Fruit fly (Drosophila melanogaster) whole organism, embryonic: ENCODE measurements around the gene CG2854.

Source experiments
- Asciz ChIP-seq: fragments of 200-800 bp; sonication (Bioruptor generic); optimal IDR thresholded peaks from 2 replicates; lab custom pipeline; 2017; ENCODE audit warnings: missing biosample characterization, mild to moderate bottlenecking, missing genetic modification characterization, missing genetic modification reagents
- Atf3 ChIP-seq: fragments of 200-800 bp; sonication (Bioruptor generic); optimal IDR thresholded peaks from 3 replicates; lab custom pipeline; 2016; ENCODE audit warnings: missing biosample characterization, missing genetic modification characterization
- BtbVII ChIP-seq: fragments of 200-800 bp; sonication (Bioruptor generic); optimal IDR thresholded peaks from 3 replicates; lab custom pipeline; 2017; ENCODE audit warnings: missing biosample characterization, mild to moderate bottlenecking, missing genetic modification characterization
- CG10431 ChIP-seq: fragments of 200-800 bp; sonication (Bioruptor generic); optimal IDR thresholded peaks from 3 replicates; lab custom pipeline; 2018; ENCODE audit warnings: missing biosample characterization, mild to moderate bottlenecking, missing genetic modification characterization
- CG12071 ChIP-seq: fragments of 200-800 bp; sonication (Bioruptor generic); optimal IDR thresholded peaks from 3 replicates; lab custom pipeline; 2018; ENCODE audit warnings: missing biosample characterization, mild to moderate bottlenecking, missing genetic modification characterization
- CG16813 ChIP-seq: fragments of 200-800 bp; sonication (Bioruptor generic); IDR thresholded peaks from 3 replicates; pipeline ENCODE4 v1.3.6; 2022; ENCODE audit warnings: missing biosample characterization, missing genetic modification characterization; ENCODE audit not compliant: partially characterized antibody
- CG17361 ChIP-seq: fragments of 200-800 bp; sonication (Bioruptor generic); IDR thresholded peaks from 3 replicates; pipeline ENCODE4 v1.3.6; 2022; ENCODE audit warnings: missing biosample characterization, missing genetic modification characterization
- CG2199 ChIP-seq: fragments of 200-800 bp; sonication (Bioruptor generic); IDR thresholded peaks from 3 replicates; pipeline ENCODE4 v1.3.6; 2022; ENCODE audit warnings: missing biosample characterization, missing genetic modification characterization
- CG33213 ChIP-seq: fragments of 200-800 bp; sonication (Bioruptor generic); optimal IDR thresholded peaks from 3 replicates; lab custom pipeline; 2016; ENCODE audit warnings: missing biosample characterization, missing genetic modification characterization
- CG3838 ChIP-seq: fragments of 200-800 bp; sonication (Bioruptor generic); optimal IDR thresholded peaks from 3 replicates; lab custom pipeline; 2016; ENCODE audit warnings: missing biosample characterization, missing genetic modification characterization
- CG3847 ChIP-seq: fragments of 200-800 bp; sonication (Bioruptor generic); IDR thresholded peaks from 2 replicates; pipeline ENCODE4 v1.3.6; 2022; ENCODE audit warnings: missing biosample characterization, missing genetic modification characterization
- CG4617 ChIP-seq: fragments of 200-800 bp; sonication (Bioruptor generic); optimal IDR thresholded peaks from 3 replicates; lab custom pipeline; 2016; ENCODE audit warnings: missing biosample characterization, missing genetic modification characterization, borderline replicate concordance
- CG6854 ChIP-seq: fragments of 200-800 bp; sonication (Bioruptor generic); optimal IDR thresholded peaks from 3 replicates; lab custom pipeline; 2017; ENCODE audit warnings: missing biosample characterization, mild to moderate bottlenecking, missing genetic modification characterization
- CG7745 ChIP-seq: fragments of 200-800 bp; sonication (Bioruptor generic); optimal IDR thresholded peaks from 2 replicates; lab custom pipeline; 2018; ENCODE audit warnings: missing biosample characterization, mild to moderate bottlenecking, missing genetic modification characterization, moderate library complexity
- CG7839 ChIP-seq: fragments of 200-800 bp; sonication (Bioruptor generic); optimal IDR thresholded peaks from 3 replicates; lab custom pipeline; 2018; ENCODE audit warnings: missing biosample characterization, mild to moderate bottlenecking, missing genetic modification characterization, moderate library complexity
- CG7928 ChIP-seq: fragments of 200-800 bp; sonication (Bioruptor generic); optimal IDR thresholded peaks from 2 replicates; lab custom pipeline; 2017; ENCODE audit warnings: missing biosample characterization, mild to moderate bottlenecking, missing genetic modification characterization
- CG8281 ChIP-seq: fragments of 200-800 bp; sonication (Bioruptor generic); optimal IDR thresholded peaks from 2 replicates; lab custom pipeline; 2018; ENCODE audit warnings: missing biosample characterization, mild to moderate bottlenecking, missing genetic modification characterization, moderate library complexity
- CG8359 ChIP-seq: fragments of 200-800 bp; sonication (Bioruptor generic); optimal IDR thresholded peaks from 2 replicates; lab custom pipeline; 2017; ENCODE audit warnings: missing biosample characterization, mild to moderate bottlenecking, missing genetic modification characterization, borderline replicate concordance
- CHES-1-like ChIP-seq: fragments of 200-800 bp; sonication (Bioruptor generic); optimal IDR thresholded peaks from 2 replicates; lab custom pipeline; 2016; ENCODE audit warnings: missing biosample characterization, missing genetic modification characterization
- Hmr ChIP-seq: fragments of 200-800 bp; sonication (Bioruptor generic); optimal IDR thresholded peaks from 3 replicates; lab custom pipeline; 2017; ENCODE audit warnings: mild to moderate bottlenecking, missing biosample characterization, missing genetic modification reagents, missing genetic modification characterization
- Hr3 ChIP-seq: fragments of 200-800 bp; sonication (Bioruptor generic); optimal IDR thresholded peaks from 3 replicates; lab custom pipeline; 2016; ENCODE audit warnings: missing biosample characterization, missing genetic modification characterization
- Lpt ChIP-seq: fragments of >200 bp; optimal IDR thresholded peaks from 2 replicates; lab custom pipeline; 2018; ENCODE audit warnings: missing biosample characterization, missing genetic modification characterization
- MBD-R2 ChIP-seq: fragments of 200-800 bp; sonication (Bioruptor generic); IDR thresholded peaks from 2 replicates; pipeline ENCODE4 v1.3.6; 2022; ENCODE audit warnings: missing biosample characterization, missing genetic modification characterization
- Nf-YC ChIP-seq: fragments of 200-800 bp; optimal IDR thresholded peaks from 3 replicates; lab custom pipeline; 2019; ENCODE audit warnings: missing biosample characterization, mild to moderate bottlenecking, missing genetic modification characterization, moderate library complexity
- Ravus ChIP-seq: fragments of 200-800 bp; sonication (Bioruptor generic); IDR thresholded peaks from 2 replicates; pipeline ENCODE4 v1.3.6; 2022; ENCODE audit warnings: missing biosample characterization, missing genetic modification characterization
- Stat92E ChIP-seq, 3 experiments: fragments of >200 bp in 2 of 3; fragments of 200-800 bp in 1 of 3; sonication (Bioruptor generic) in 1 of 3; optimal IDR thresholded peaks; 2 replicates each; lab custom pipeline; 2017 to 2019; ENCODE audit warnings: missing biosample characterization in 3 of 3, missing genetic modification characterization in 3 of 3, mild to moderate bottlenecking in 1 of 3, moderate library complexity in 1 of 3
- Trl ChIP-seq, 3 experiments: fragments of >200 bp in 2 of 3; fragments of 200-800 bp in 1 of 3; sonication (Bioruptor generic) in 1 of 3; optimal IDR thresholded peaks; 2 replicates in 1 of 3; 3 replicates in 2 of 3; lab custom pipeline; 2016 to 2017; ENCODE audit warnings: missing biosample characterization in 1 of 3, missing genetic modification characterization in 1 of 3
- cato ChIP-seq: fragments of 200-800 bp; sonication (Bioruptor generic); optimal IDR thresholded peaks from 2 replicates; lab custom pipeline; 2016; ENCODE audit warnings: missing biosample characterization, missing genetic modification characterization, borderline replicate concordance
- chif ChIP-seq, 2 experiments: fragments of 200-800 bp; sonication (Bioruptor generic); optimal IDR thresholded peaks; 3 replicates each; lab custom pipeline; 2016; ENCODE audit warnings: missing biosample characterization in 2 of 2, missing genetic modification characterization in 2 of 2
- chinmo ChIP-seq: fragments of 200-800 bp; sonication (Bioruptor generic); IDR thresholded peaks from 4 replicates; pipeline ENCODE4 v1.3.6; 2022; ENCODE audit warnings: missing biosample characterization, missing genetic modification characterization; ENCODE audit not compliant: partially characterized antibody
- eve ChIP-seq, 2 experiments: fragments of >200 bp; optimal IDR thresholded peaks; 2 replicates each; lab custom pipeline; 2017; ENCODE audit warnings: missing biosample characterization in 2 of 2, missing genetic modification characterization in 2 of 2
- fu2 ChIP-seq: fragments of 200-800 bp; sonication (Bioruptor generic); optimal IDR thresholded peaks from 2 replicates; lab custom pipeline; 2016; ENCODE audit warnings: missing biosample characterization, missing genetic modification characterization
- gfzf ChIP-seq: fragments of 200-800 bp; sonication (Bioruptor generic); optimal IDR thresholded peaks from 2 replicates; lab custom pipeline; 2016; ENCODE audit warnings: missing biosample characterization, mild to moderate bottlenecking, missing genetic modification characterization, moderate library complexity
- kah ChIP-seq: fragments of 200-800 bp; sonication (Bioruptor generic); optimal IDR thresholded peaks from 2 replicates; lab custom pipeline; 2018; ENCODE audit warnings: missing biosample characterization, mild to moderate bottlenecking, missing genetic modification characterization
- kay ChIP-seq: fragments of 200-800 bp; sonication (Bioruptor generic); optimal IDR thresholded peaks from 2 replicates; lab custom pipeline; 2016; ENCODE audit warnings: missing biosample characterization, missing genetic modification characterization
- kni ChIP-seq: fragments of 200-800 bp; sonication (Bioruptor generic); optimal IDR thresholded peaks from 3 replicates; lab custom pipeline; 2017; ENCODE audit warnings: mild to moderate bottlenecking, missing biosample characterization, missing genetic modification reagents, missing genetic modification characterization
- mld ChIP-seq: fragments of 200-800 bp; sonication (Bioruptor generic); IDR thresholded peaks from 3 replicates; pipeline ENCODE4 v1.3.6; 2022; ENCODE audit warnings: missing biosample characterization, missing genetic modification characterization; ENCODE audit not compliant: partially characterized antibody
- nerfin-2 ChIP-seq: fragments of 200-800 bp; sonication (Bioruptor generic); IDR thresholded peaks from 2 replicates; pipeline ENCODE4 v1.3.6; 2022; ENCODE audit warnings: missing biosample characterization, missing genetic modification characterization; ENCODE audit not compliant: partially characterized antibody
- pan ChIP-seq, 4 experiments: fragments of >200 bp in 3 of 4; fragments of 200-800 bp in 1 of 4; sonication (Bioruptor generic) in 1 of 4; optimal IDR thresholded peaks in 3 of 4; IDR thresholded peaks in 1 of 4; 2 replicates each; pipeline versions ENCODE4 v1.3.6 to Lab custom; 2017 to 2022; ENCODE audit warnings: missing biosample characterization in 2 of 4, missing genetic modification characterization in 2 of 4, mixed read lengths in 1 of 4
- pb ChIP-seq: fragments of 200-800 bp; sonication (Bioruptor generic); optimal IDR thresholded peaks from 3 replicates; lab custom pipeline; 2016; ENCODE audit warnings: missing biosample characterization, missing genetic modification characterization
- psq ChIP-seq: fragments of 200-800 bp; sonication (Bioruptor generic); optimal IDR thresholded peaks from 2 replicates; lab custom pipeline; 2017; ENCODE audit warnings: missing biosample characterization, missing genetic modification characterization
- pzg ChIP-seq: fragments of 200-800 bp; sonication (Bioruptor generic); optimal IDR thresholded peaks from 3 replicates; lab custom pipeline; 2018; ENCODE audit warnings: missing biosample characterization, mild to moderate bottlenecking, missing genetic modification characterization, moderate library complexity
- rib ChIP-seq: fragments of 200-800 bp; sonication (Bioruptor generic); IDR thresholded peaks from 2 replicates; pipeline ENCODE4 v1.3.6; 2022; ENCODE audit warnings: missing biosample characterization, missing genetic modification characterization
- row ChIP-seq: fragments of 200-800 bp; sonication (Bioruptor generic); IDR thresholded peaks from 3 replicates; pipeline ENCODE4 v1.3.6; 2022; ENCODE audit warnings: missing biosample characterization, missing genetic modification characterization
- run ChIP-seq: fragments of 200-800 bp; sonication (Bioruptor generic); optimal IDR thresholded peaks from 3 replicates; lab custom pipeline; 2018; ENCODE audit warnings: missing biosample characterization, mild to moderate bottlenecking, missing genetic modification characterization
- sens-2 ChIP-seq: fragments of 200-800 bp; sonication (Bioruptor generic); IDR thresholded peaks from 2 replicates; pipeline ENCODE4 v1.3.6; 2022; ENCODE audit warnings: missing biosample characterization, missing genetic modification characterization
- sisA ChIP-seq: fragments of 200-800 bp; sonication (Bioruptor generic); IDR thresholded peaks from 2 replicates; pipeline ENCODE4 v1.3.6; 2022; ENCODE audit warnings: missing biosample characterization, missing genetic modification characterization
- trem ChIP-seq: fragments of 200-800 bp; optimal IDR thresholded peaks from 3 replicates; lab custom pipeline; 2019; ENCODE audit warnings: missing biosample characterization, mild to moderate bottlenecking, missing genetic modification characterization, moderate library complexity
- vfl ChIP-seq: fragments of 200-800 bp; sonication (Bioruptor generic); optimal IDR thresholded peaks from 2 replicates; lab custom pipeline; 2016; ENCODE audit warnings: missing biosample characterization, missing genetic modification characterization

The CG2854 gene

dm6 chrX:2317347-2317832 lies 9.5 kb upstream of the CG2854 start (continued):
- TF ChIP-seq CG3838 (GFP tag; lab: Kevin White, UChicago) (no peak), CG6854 (GFP tag; lab: Kevin White, UChicago) (peak; percentile 29), cato (GFP tag; lab: Kevin White, UChicago) (no peak), CG8359 (no peak), CG8281 (no peak), CG17361 (no peak), gfzf (GFP tag; lab: Kevin White, UChicago) (no peak), chinmo (peak; percentile 90), Hmr (GFP tag; lab: Kevin White, UChicago) (no peak), eve (GFP tag; optimal IDR thresholded peaks at IDR 0.05; lab: Kevin White, UChicago) (no peak), fu2 (GFP tag; lab: Kevin White, UChicago) (no peak), Lpt (GFP tag; lab: Kevin White, UChicago) (no peak), run (tag; lab: Kevin White, UChicago) (no peak), Atf3 (GFP tag; lab: Kevin White, UChicago) (no peak), sens-2 (no peak), kah (GFP tag; lab: Kevin White, UChicago) (peak; percentile 32), kay (GFP tag; lab: Kevin White, UChicago) (no peak), pb (GFP tag; lab: Kevin White, UChicago) (no peak), kni (peak; percentile 77), CG7928 (GFP tag; lab: Kevin White, UChicago) (no peak), nerfin-2 (GFP tag; lab: Robert Waterston, UW) (no peak), BtbVII (GFP tag; lab: Kevin White, UChicago) (peak; percentile 78), CG4617 (GFP tag; lab: Kevin White, UChicago) (no peak), CG33213 (GFP tag; lab: Kevin White, UChicago) (no peak), CG3847 (no peak), sisA (GFP tag; lab: Robert Waterston, UW) (no peak), Hr3 (GFP tag; lab: Kevin White, UChicago) (no peak), CG7839 (tag; lab: Kevin White, UChicago) (no peak), CG12071 (peak; percentile 56), Ravus (GFP tag; lab: Robert Waterston, UW) (no peak), chif (GFP tag; optimal IDR thresholded peaks at IDR 0.05; lab: Kevin White, UChicago) (no peak), pan (optimal IDR thresholded peaks at IDR 0.05; lab: Kevin White, UChicago) (no peak), pan (GFP tag; optimal IDR thresholded peaks at IDR 0.05 in 1 of 2, IDR thresholded peaks at IDR 0.05 in 1 of 2) (no peak), psq (GFP tag; lab: Kevin White, UChicago) (peak; percentile 30), mld (GFP tag; lab: Robert Waterston, UW) (no peak), trem (tag; lab: Kevin White, UChicago) (no peak), CHES-1-like (no peak), Nf-YC (tag; lab: Kevin White, UChicago) (peak; percentile 9), MBD-R2 (GFP tag; lab: Robert Waterston, UW) (no peak), pzg (GFP tag; lab: Kevin White, UChicago) (no peak), CG10431 (peak; percentile 49), row (GFP tag; lab: Robert Waterston, UW) (no peak; the same call in 2 of the 3 replicates), vfl (GFP tag; lab: Kevin White, UChicago) (no peak), rib (GFP tag; lab: Robert Waterston, UW) (no peak), CG2199 (GFP tag; lab: Robert Waterston, UW) (no peak), Stat92E (GFP tag; optimal IDR thresholded peaks at IDR 0.05; lab: Kevin White, UChicago) (no peak), Asciz (GFP tag; lab: Kevin White, UChicago) (no peak), Trl (optimal IDR thresholded peaks at IDR 0.05; lab: Kevin White, UChicago) (peak; percentile 94 to 99), Trl (GFP tag; optimal IDR thresholded peaks at IDR 0.05; lab: Kevin White, UChicago) (peak; percentile 63), CG7745 (tag; lab: Kevin White, UChicago) (no peak), CG16813 (no peak)
